Worm (Caenorhabditis elegans) whole organism, L4 larva: Measurements from ENCODE around the gene T20D4.10.

Source experiments
- R02D3.7 ChIP-seq: fragments of 150-350 bp; sonication (generic microtip); optimal IDR thresholded peaks from 3 replicates; lab custom pipeline; 2014; ENCODE audit warnings: missing biosample characterization, missing genetic modification characterization
- ZK337.2 ChIP-seq: fragments of 200-800 bp; sonication (Bioruptor generic); IDR thresholded peaks from 2 replicates; pipeline ENCODE4 v1.3.6; 2022; ENCODE audit warnings: missing genetic modification reagents, missing genetic modification characterization, missing compliant biosample characterization
- lin-39 ChIP-seq: fragments of 150-350 bp; optimal IDR thresholded peaks from 2 replicates; lab custom pipeline; 2014; ENCODE audit warnings: missing biosample characterization, missing genetic modification reagents, missing genetic modification characterization
- vab-7 ChIP-seq: fragments of 200-800 bp; sonication (Bioruptor generic); IDR thresholded peaks from 2 replicates; pipeline ENCODE4 v1.3.6; 2022; ENCODE audit warnings: missing genetic modification reagents, missing genetic modification characterization, missing compliant biosample characterization

- TF ChIP-seq lin-39 (tag; lab: Kevin White, UChicago): no peak
- no peak for TF ChIP-seq R02D3.7 (tag; lab: Kevin White, UChicago)
- TF ChIP-seq vab-7 (GFP tag; lab: Robert Waterston, UW): no peak
- no peak for TF ChIP-seq ZK337.2 (GFP tag; lab: Robert Waterston, UW)
Observed at ce11 chrV:3398314-3398713, 1.7 kb upstream of the T20D4.10 start, which contains the start of gene T20D4.11.
